Fruit fly (Drosophila melanogaster) whole organism, embryonic: ENCODE measurements around the gene mRpL40.

Source experiments
- Blimp-1 ChIP-seq: fragments of 200-800 bp; sonication (Bioruptor generic); optimal IDR thresholded peaks from 3 replicates; lab custom pipeline; 2018; ENCODE audit warnings: missing biosample characterization, missing genetic modification characterization, mild to moderate bottlenecking, moderate library complexity, missing genetic modification reagents
- CG10147 ChIP-seq: fragments of 200-800 bp; sonication (Bioruptor generic); optimal IDR thresholded peaks from 2 replicates; lab custom pipeline; 2019; ENCODE audit warnings: missing biosample characterization, mild to moderate bottlenecking, missing genetic modification characterization, moderate library complexity
- CG10959 ChIP-seq: fragments of 200-800 bp; sonication (Bioruptor generic); IDR thresholded peaks from 2 replicates; pipeline ENCODE4 v1.3.6; 2022; ENCODE audit warnings: missing biosample characterization, missing genetic modification characterization
- CG11456 ChIP-seq: fragments of 200-800 bp; sonication (Bioruptor generic); IDR thresholded peaks from 3 replicates; pipeline ENCODE4 v1.3.6; 2022; ENCODE audit warnings: missing biosample characterization, missing genetic modification characterization
- CG17328 ChIP-seq: fragments of 200-800 bp; sonication (Bioruptor generic); IDR thresholded peaks from 2 replicates; pipeline ENCODE4 v1.3.6; 2022; ENCODE audit warnings: missing biosample characterization, missing genetic modification characterization
- CG17361 ChIP-seq: fragments of 200-800 bp; sonication (Bioruptor generic); IDR thresholded peaks from 3 replicates; pipeline ENCODE4 v1.3.6; 2022; ENCODE audit warnings: missing biosample characterization, missing genetic modification characterization
- CG17612 ChIP-seq: fragments of 200-800 bp; sonication (Bioruptor generic); IDR thresholded peaks from 2 replicates; pipeline ENCODE4 v1.3.6; 2022; ENCODE audit warnings: missing biosample characterization, missing genetic modification characterization
- CG1792 ChIP-seq: fragments of 200-800 bp; sonication (Bioruptor generic); optimal IDR thresholded peaks from 2 replicates; lab custom pipeline; 2016; ENCODE audit warnings: missing biosample characterization, missing genetic modification characterization
- CG2120 ChIP-seq: fragments of 200-800 bp; sonication (Bioruptor generic); optimal IDR thresholded peaks from 3 replicates; lab custom pipeline; 2016; ENCODE audit warnings: missing biosample characterization, missing genetic modification characterization
- CG34422 ChIP-seq: fragments of 200-800 bp; sonication (Bioruptor generic); IDR thresholded peaks from 3 replicates; pipeline ENCODE4 v1.3.6; 2022; ENCODE audit warnings: missing biosample characterization, missing genetic modification characterization
- CG3726 ChIP-seq: fragments of 200-800 bp; sonication (Bioruptor generic); IDR thresholded peaks from 3 replicates; pipeline ENCODE4, ENCODE4 v1.3.6; 2022; ENCODE audit warnings: missing biosample characterization, missing genetic modification characterization
- CG3995 ChIP-seq: fragments of 200-800 bp; sonication (Bioruptor generic); optimal IDR thresholded peaks from 3 replicates; lab custom pipeline; 2016; ENCODE audit warnings: missing biosample characterization, missing genetic modification characterization
- CG42726 ChIP-seq: fragments of 200-800 bp; sonication (Bioruptor generic); IDR thresholded peaks from 2 replicates; pipeline ENCODE4 v1.3.6; 2022; ENCODE audit warnings: missing biosample characterization, missing genetic modification characterization; ENCODE audit not compliant: partially characterized antibody
- CG4360 ChIP-seq: fragments of 200-800 bp; sonication (Bioruptor generic); IDR thresholded peaks from 2 replicates; pipeline ENCODE4 v1.3.6; 2022; ENCODE audit warnings: missing biosample characterization, missing genetic modification characterization
- CG4404 ChIP-seq: fragments of 200-800 bp; sonication (Bioruptor generic); IDR thresholded peaks from 2 replicates; pipeline ENCODE4 v1.3.6; 2022; ENCODE audit warnings: missing biosample characterization, missing genetic modification characterization
- CG7839 ChIP-seq: fragments of 200-800 bp; sonication (Bioruptor generic); optimal IDR thresholded peaks from 3 replicates; lab custom pipeline; 2018; ENCODE audit warnings: missing biosample characterization, mild to moderate bottlenecking, missing genetic modification characterization, moderate library complexity
- Chrac-16 ChIP-seq: fragments of 200-800 bp; sonication (Bioruptor generic); optimal IDR thresholded peaks from 3 replicates; lab custom pipeline; 2016; ENCODE audit warnings: missing biosample characterization, missing genetic modification characterization
- CkIIα-i1 ChIP-seq: fragments of 200-800 bp; sonication (Bioruptor generic); IDR thresholded peaks from 2 replicates; pipeline ENCODE4 v1.3.6; 2022; ENCODE audit warnings: missing biosample characterization, missing genetic modification characterization
- Dbx ChIP-seq: fragments of 200-800 bp; sonication (Bioruptor generic); IDR thresholded peaks from 3 replicates; pipeline ENCODE4 v1.3.6; 2022; ENCODE audit warnings: missing biosample characterization, missing genetic modification characterization
- Dip3 ChIP-seq: fragments of 200-800 bp; sonication (Bioruptor generic); optimal IDR thresholded peaks from 3 replicates; lab custom pipeline; 2016; ENCODE audit warnings: missing biosample characterization, missing genetic modification characterization
- Fer3 ChIP-seq: fragments of 200-800 bp; sonication (Bioruptor generic); optimal IDR thresholded peaks from 2 replicates; lab custom pipeline; 2018; ENCODE audit warnings: missing biosample characterization, mild to moderate bottlenecking, missing genetic modification characterization, moderate library complexity
- H15 ChIP-seq: fragments of 200-800 bp; sonication (Bioruptor generic); IDR thresholded peaks from 3 replicates; pipeline ENCODE4 v1.3.6; 2022; ENCODE audit warnings: missing biosample characterization, missing genetic modification characterization
- HHEX ChIP-seq: fragments of 200-800 bp; sonication (Bioruptor generic); optimal IDR thresholded peaks from 3 replicates; lab custom pipeline; 2017; ENCODE audit warnings: missing biosample characterization, mild to moderate bottlenecking, missing genetic modification characterization, missing genetic modification reagents
- HmgD ChIP-seq: fragments of 200-800 bp; sonication (Bioruptor generic); optimal IDR thresholded peaks from 3 replicates; lab custom pipeline; 2016; ENCODE audit warnings: missing biosample characterization, missing genetic modification characterization
- Hmr ChIP-seq: fragments of 200-800 bp; sonication (Bioruptor generic); optimal IDR thresholded peaks from 3 replicates; lab custom pipeline; 2017; ENCODE audit warnings: mild to moderate bottlenecking, missing biosample characterization, missing genetic modification reagents, missing genetic modification characterization
- Kr ChIP-seq: fragments of 200-800 bp; sonication (Bioruptor generic); optimal IDR thresholded peaks from 2 replicates; lab custom pipeline; 2017; ENCODE audit warnings: missing biosample characterization, mild to moderate bottlenecking, missing genetic modification characterization
- Med ChIP-seq: fragments of 200-800 bp; sonication (Bioruptor generic); peaks from one replicate; lab custom pipeline; 2016; ENCODE audit warnings: missing biosample characterization, missing genetic modification characterization, mild to moderate bottlenecking, inconsistent platforms, moderate library complexity
- Mrtf ChIP-seq: fragments of 200-800 bp; sonication (Bioruptor generic); IDR thresholded peaks from 3 replicates; pipeline ENCODE4 v1.3.6; 2022; ENCODE audit warnings: missing biosample characterization, missing genetic modification characterization
- NFAT ChIP-seq: fragments of 200-800 bp; sonication (Bioruptor generic); IDR thresholded peaks from 2 replicates; pipeline ENCODE4 v1.3.6; 2022; ENCODE audit warnings: missing biosample characterization, missing genetic modification characterization
- Nf-YA ChIP-seq: fragments of 200-800 bp; sonication (Bioruptor generic); IDR thresholded peaks from 2 replicates; pipeline ENCODE4 v1.3.6; 2022; ENCODE audit warnings: missing biosample characterization, missing genetic modification characterization
- Optix ChIP-seq: fragments of 200-800 bp; sonication (Bioruptor generic); IDR thresholded peaks from 3 replicates; pipeline ENCODE4 v1.3.6; 2022; ENCODE audit warnings: missing biosample characterization, missing genetic modification characterization
- Rx ChIP-seq: fragments of 200-800 bp; sonication (Bioruptor generic); IDR thresholded peaks from 2 replicates; pipeline ENCODE4 v1.3.6; 2022; ENCODE audit warnings: missing biosample characterization, missing genetic modification characterization
- Side ChIP-seq: fragments of 200-800 bp; sonication (Bioruptor generic); optimal IDR thresholded peaks from 2 replicates; lab custom pipeline; 2016; ENCODE audit warnings: missing biosample characterization, missing genetic modification characterization
- Sox100B ChIP-seq: fragments of 200-800 bp; sonication (Bioruptor generic); optimal IDR thresholded peaks from 3 replicates; lab custom pipeline; 2018; ENCODE audit warnings: missing biosample characterization, mild to moderate bottlenecking, missing genetic modification characterization
- Sry-β ChIP-seq: fragments of 200-800 bp; sonication (Bioruptor generic); optimal IDR thresholded peaks from 2 replicates; lab custom pipeline; 2018; ENCODE audit warnings: missing biosample characterization, mild to moderate bottlenecking, missing genetic modification characterization, moderate library complexity
- chm ChIP-seq: fragments of 200-800 bp; sonication (Bioruptor generic); IDR thresholded peaks from 2 replicates; pipeline ENCODE4 v1.3.6; 2022; ENCODE audit warnings: missing biosample characterization, missing genetic modification characterization
- dmrt99B ChIP-seq: fragments of 200-800 bp; sonication (Bioruptor generic); optimal IDR thresholded peaks from 2 replicates; lab custom pipeline; 2018; ENCODE audit warnings: missing biosample characterization, mild to moderate bottlenecking, missing genetic modification characterization, moderate library complexity
- gsb ChIP-seq: fragments of 200-800 bp; sonication (Bioruptor generic); IDR thresholded peaks from 2 replicates; pipeline ENCODE4 v1.3.6; 2022; ENCODE audit warnings: missing biosample characterization, missing genetic modification characterization
- jing ChIP-seq: fragments of 200-800 bp; sonication (Bioruptor generic); optimal IDR thresholded peaks from 2 replicates; lab custom pipeline; 2018; ENCODE audit warnings: missing biosample characterization, mild to moderate bottlenecking, missing genetic modification characterization
- klu ChIP-seq: fragments of 200-800 bp; sonication (Bioruptor generic); IDR thresholded peaks from 2 replicates; pipeline ENCODE4 v1.3.6; 2022; ENCODE audit warnings: missing biosample characterization, missing genetic modification characterization
- lab ChIP-seq: fragments of 200-800 bp; sonication (Bioruptor generic); optimal IDR thresholded peaks from 3 replicates; lab custom pipeline; 2017; ENCODE audit warnings: missing biosample characterization, missing genetic modification characterization, mild to moderate bottlenecking, moderate library complexity, missing genetic modification reagents
- pnt ChIP-seq: fragments of 200-800 bp; sonication (Bioruptor generic); optimal IDR thresholded peaks from 3 replicates; lab custom pipeline; 2016; ENCODE audit warnings: missing biosample characterization, missing genetic modification characterization
- psq ChIP-seq: fragments of 200-800 bp; sonication (Bioruptor generic); optimal IDR thresholded peaks from 2 replicates; lab custom pipeline; 2017; ENCODE audit warnings: missing biosample characterization, missing genetic modification characterization
- rib ChIP-seq: fragments of 200-800 bp; sonication (Bioruptor generic); IDR thresholded peaks from 2 replicates; pipeline ENCODE4 v1.3.6; 2022; ENCODE audit warnings: missing biosample characterization, missing genetic modification characterization
- scrt ChIP-seq: fragments of 200-800 bp; sonication (Bioruptor generic); optimal IDR thresholded peaks from 2 replicates; lab custom pipeline; 2018; ENCODE audit warnings: missing biosample characterization, mild to moderate bottlenecking, missing genetic modification characterization, moderate library complexity
- seq ChIP-seq: fragments of 200-800 bp; sonication (Bioruptor generic); IDR thresholded peaks from 2 replicates; pipeline ENCODE4 v1.3.6; 2022; ENCODE audit warnings: missing biosample characterization, missing genetic modification characterization
- sna ChIP-seq: fragments of 200-800 bp; sonication (Bioruptor generic); IDR thresholded peaks from 2 replicates; pipeline ENCODE4 v1.3.6; 2022; ENCODE audit warnings: missing biosample characterization, missing genetic modification characterization; ENCODE audit not compliant: partially characterized antibody
- sob ChIP-seq: fragments of 200-800 bp; sonication (Bioruptor generic); IDR thresholded peaks from 2 replicates; pipeline ENCODE4 v1.3.6; 2022; ENCODE audit warnings: missing biosample characterization, missing genetic modification characterization
- unpg ChIP-seq: fragments of 200-800 bp; sonication (Bioruptor generic); optimal IDR thresholded peaks from 3 replicates; lab custom pipeline; 2018; ENCODE audit warnings: missing biosample characterization, mild to moderate bottlenecking, missing genetic modification characterization, moderate library complexity
- vnd ChIP-seq: fragments of 200-800 bp; sonication (Bioruptor generic); IDR thresholded peaks from 3 replicates; pipeline ENCODE4 v1.3.6; 2022; ENCODE audit warnings: missing biosample characterization, missing genetic modification characterization; ENCODE audit not compliant: partially characterized antibody
- yki ChIP-seq: fragments of >200 bp; optimal IDR thresholded peaks from 3 replicates; lab custom pipeline; 2018

Gene mRpL40

dm6 chr3R:11435537-11436234 lies 28.0 kb downstream of the mRpL40 start, which contains the start of the genes Exd2 and CG5281 (continued):
- no peak for TF ChIP-seq seq (GFP tag; lab: Robert Waterston, UW)
- peak; percentile 26 for TF ChIP-seq CG10147 (GFP tag; lab: Kevin White, UChicago)
- 0 out of 2 replicates have a peak, but pooled peaks have one; percentile 40 for TF ChIP-seq CG17328 (GFP tag; lab: Robert Waterston, UW)
- TF ChIP-seq CG4360 (GFP tag; lab: Robert Waterston, UW): no peak
- TF ChIP-seq CG42726 (GFP tag; lab: Robert Waterston, UW): no peak
- peak; percentile 63 for TF ChIP-seq Fer3 (tag; lab: Kevin White, UChicago)
- TF ChIP-seq Med (GFP tag; lab: Kevin White, UChicago): peak; percentile 93
- no peak for TF ChIP-seq chm (GFP tag; lab: Robert Waterston, UW)
- TF ChIP-seq Dbx (GFP tag; lab: Robert Waterston, UW): no peak
- no peak for TF ChIP-seq Sry-β (GFP tag; lab: Kevin White, UChicago)
- peak; percentile 43; the same call in 1 of the 2 replicates for TF ChIP-seq sob
- no peak for TF ChIP-seq Optix (GFP tag; lab: Robert Waterston, UW)
- no peak for TF ChIP-seq CkIIα-i1
- TF ChIP-seq vnd (GFP tag; lab: Robert Waterston, UW): no peak
- TF ChIP-seq Blimp-1 (GFP tag; lab: Kevin White, UChicago): no peak
- peak; percentile 45 for TF ChIP-seq HHEX (GFP tag; lab: Kevin White, UChicago)
- TF ChIP-seq psq: no peak
- no peak for TF ChIP-seq rib (GFP tag; lab: Robert Waterston, UW)
- TF ChIP-seq HmgD (GFP tag; lab: Kevin White, UChicago): no peak
- no peak for TF ChIP-seq lab (GFP tag; lab: Kevin White, UChicago)
- no peak for TF ChIP-seq H15 (GFP tag; lab: Robert Waterston, UW)
- TF ChIP-seq CG17612 (GFP tag; lab: Robert Waterston, UW): no peak
- TF ChIP-seq scrt (GFP tag; lab: Kevin White, UChicago): no peak
- TF ChIP-seq CG4404 (GFP tag; lab: Robert Waterston, UW): no peak
- TF ChIP-seq klu: no peak
- TF ChIP-seq NFAT (GFP tag; lab: Robert Waterston, UW): no peak
- TF ChIP-seq gsb (GFP tag; lab: Robert Waterston, UW): no peak
- no peak for TF ChIP-seq CG10959
- TF ChIP-seq CG7839 (tag; lab: Kevin White, UChicago): peak; percentile 43
- TF ChIP-seq CG17361 (GFP tag; lab: Robert Waterston, UW): peak; percentile 64; the same call in 2 of the 3 replicates
- TF ChIP-seq CG3726 (GFP tag; lab: Robert Waterston, UW): no peak
- no peak for TF ChIP-seq Kr
- TF ChIP-seq Chrac-16 (GFP tag; lab: Kevin White, UChicago): peak; percentile 68
- TF ChIP-seq jing (GFP tag; lab: Kevin White, UChicago): no peak
- no peak for TF ChIP-seq CG1792
- TF ChIP-seq sna (GFP tag; lab: Robert Waterston, UW): no peak; the same call in 1 of the 2 replicates
- no peak for TF ChIP-seq CG11456 (GFP tag; lab: Robert Waterston, UW)
- no peak for TF ChIP-seq yki (lab: Kevin White, UChicago)
- no peak for TF ChIP-seq CG3995
- TF ChIP-seq Nf-YA (GFP tag; lab: Robert Waterston, UW): 0 out of 2 replicates have a peak, but pooled peaks have one; percentile 27
- TF ChIP-seq pnt (GFP tag; lab: Kevin White, UChicago): peak; percentile 13
- peak; percentile 58 for TF ChIP-seq Side (GFP tag; lab: Kevin White, UChicago)
- TF ChIP-seq Mrtf (GFP tag; lab: Robert Waterston, UW): no peak
- TF ChIP-seq CG2120 (GFP tag; lab: Kevin White, UChicago): peak; percentile 70
- TF ChIP-seq Rx (GFP tag; lab: Robert Waterston, UW): no peak
- no peak for TF ChIP-seq Sox100B (GFP tag; lab: Kevin White, UChicago)
- peak; percentile 65 for TF ChIP-seq unpg (GFP tag; lab: Kevin White, UChicago)
- no peak for TF ChIP-seq dmrt99B (tag; lab: Kevin White, UChicago)
- peak; percentile 50 for TF ChIP-seq Dip3 (GFP tag; lab: Kevin White, UChicago)
- peak; percentile 55; the same call in 1 of the 3 replicates for TF ChIP-seq CG34422 (GFP tag; lab: Robert Waterston, UW)
- peak; percentile 68 for TF ChIP-seq Hmr (GFP tag; lab: Kevin White, UChicago)
